Worm (Caenorhabditis elegans): ENCODE data around the gene nhr-34.

The nhr-34 gene

ce11 chrIV:9657753-9658152, 17.7 kb downstream of the nhr-34 start, which contains the start of gene acc-1:
Gene acc-1, plus strand, starts transcription at chrIV:9658053.
- TF ChIP-seq F33H1.4 (GFP tag; IDR thresholded peaks at IDR 0.05) (no peak), sdz-38 (tag; optimal IDR thresholded peaks at IDR 0.05) (no peak), tbx-9 (tag; optimal IDR thresholded peaks at IDR 0.05; ENCODE audit: borderline replicate concordance) (no peak), F57C9.4 (tag; optimal IDR thresholded peaks at IDR 0.05) (no peak), F37B4.10 (GFP tag; IDR thresholded peaks at IDR 0.05) (no peak), ekl-4 (GFP tag; IDR thresholded peaks at IDR 0.05) (no peak), Y56A3A.18 (GFP tag; IDR thresholded peaks at IDR 0.05) (no peak), snpc-1.1 (tag; optimal IDR thresholded peaks at IDR 0.05; ENCODE audit: insufficient read depth) (no peak), snpc-1.3 (tag; optimal IDR thresholded peaks at IDR 0.05; ENCODE audit: insufficient read depth) (no peak), atf-7 (tag; optimal IDR thresholded peaks at IDR 0.05) (no peak), ama-1 (optimal IDR thresholded peaks at IDR 0.05) (no peak), ama-1 (GFP tag; optimal IDR thresholded peaks at IDR 0.05) (no peak), mxl-1 (tag; optimal IDR thresholded peaks at IDR 0.05) (no peak), ceh-40 (GFP tag; IDR thresholded peaks at IDR 0.05) (no peak), die-1 (tag; optimal IDR thresholded peaks at IDR 0.05) (no peak), lin-40 (tag; optimal IDR thresholded peaks at IDR 0.05) (no peak), madf-3 (GFP tag; IDR thresholded peaks at IDR 0.05) (no peak), hlh-26 (GFP tag; conservative IDR thresholded peaks at IDR 0.05) (no peak), hrde-1 (tag; optimal IDR thresholded peaks at IDR 0.05; ENCODE audit: borderline replicate concordance) (no peak), xnd-1 (tag; optimal IDR thresholded peaks at IDR 0.05) (no peak)

ce11 chrIV:9655556-9655955, 19.9 kb downstream of the nhr-34 start:
- no peak for TF ChIP-seq dpl-1 (GFP tag; optimal IDR thresholded peaks at IDR 0.05)
- TF ChIP-seq aptf-2 (GFP tag; conservative IDR thresholded peaks at IDR 0.05), result no peak
- no peak for TF ChIP-seq ceh-100 (GFP tag; IDR thresholded peaks at IDR 0.05)
- no peak for TF ChIP-seq lin-40 (tag; optimal IDR thresholded peaks at IDR 0.05)
- no peak for TF ChIP-seq ztf-3 (GFP tag; optimal IDR thresholded peaks at IDR 0.05)
- TF ChIP-seq rec-8 (tag; optimal IDR thresholded peaks at IDR 0.05), result no peak
- no peak for TF ChIP-seq F37B4.10 (GFP tag; IDR thresholded peaks at IDR 0.05)
- no peak for TF ChIP-seq ceh-79 (tag; optimal IDR thresholded peaks at IDR 0.05)
- TF ChIP-seq mcd-1 (GFP tag; IDR thresholded peaks at IDR 0.05), result no peak
- no peak for TF ChIP-seq F10E7.11 (tag; optimal IDR thresholded peaks at IDR 0.05)
- TF ChIP-seq egl-44 (GFP tag; IDR thresholded peaks at IDR 0.05), result no peak
- TF ChIP-seq attf-6 (GFP tag; IDR thresholded peaks at IDR 0.05), result no peak

- TF ChIP-seq hlh-12 (tag; optimal IDR thresholded peaks at IDR 0.05), result no peak
- no peak for TF ChIP-seq B0019.2 (GFP tag; conservative IDR thresholded peaks at IDR 0.05)
- TF ChIP-seq lir-1 (GFP tag; conservative IDR thresholded peaks at IDR 0.05), result no peak
- no peak for TF ChIP-seq gei-17 (GFP tag; optimal IDR thresholded peaks at IDR 0.05)
- no peak for TF ChIP-seq rpc-1 (optimal IDR thresholded peaks at IDR 0.05)
- TF ChIP-seq rpc-1 (tag; optimal IDR thresholded peaks at IDR 0.05), result no peak
- no peak for TF ChIP-seq lsl-1 (GFP tag; optimal IDR thresholded peaks at IDR 0.05)
- no peak for TF ChIP-seq C06A6.2 (GFP tag; conservative IDR thresholded peaks at IDR 0.05)
- TF ChIP-seq sea-2 (GFP tag; IDR thresholded peaks at IDR 0.05), result no peak
- no peak for TF ChIP-seq ceh-27 (GFP tag; optimal IDR thresholded peaks at IDR 0.05)
- TF ChIP-seq ceh-40 (GFP tag; IDR thresholded peaks at IDR 0.05), result no peak
- no peak for TF ChIP-seq hmg-20 (GFP tag; IDR thresholded peaks at IDR 0.05)
- no peak for TF ChIP-seq repo-1 (tag; optimal IDR thresholded peaks at IDR 0.05)
- TF ChIP-seq F57A8.1 (GFP tag; optimal IDR thresholded peaks at IDR 0.05), result no peak
- TF ChIP-seq atf-7 (tag; optimal IDR thresholded peaks at IDR 0.05), result no peak
- no peak for TF ChIP-seq dox-1 (GFP tag; IDR thresholded peaks at IDR 0.05)
- no peak for TF ChIP-seq attf-6 (GFP tag; IDR thresholded peaks at IDR 0.05)
- no peak for TF ChIP-seq T07F8.4 (tag; optimal IDR thresholded peaks at IDR 0.05)
- TF ChIP-seq tbp1 (GFP tag; optimal IDR thresholded peaks at IDR 0.05), result no peak
- TF ChIP-seq ztf-3 (GFP tag; optimal IDR thresholded peaks at IDR 0.05), result no peak
Measured at ce11 chrIV:9654017-9654416, 21.5 kb downstream of the nhr-34 start, which contains the start of gene F58G6.7. Gene F58G6.7, plus strand, starts transcription at chrIV:9654317.

Measured in whole organism, young adult.